Worm (Caenorhabditis elegans): ENCODE results near the gene fbxc-28.
A peak's percentile ranks its signal among the peaks of the same experiment; 100 is the strongest.

Gene fbxc-28

ce11 chrII:900720-901332 is 22.8 kb upstream of the fbxc-28 start, which contains the start of gene T07D3.9 (continued):
- no peak for TF ChIP-seq mdl-1 (tag; optimal IDR thresholded peaks at IDR 0.05)
- peak; percentile 66 for TF ChIP-seq pqm-1 (tag; optimal IDR thresholded peaks at IDR 0.05)
- TF ChIP-seq dmd-6 (GFP tag; IDR thresholded peaks at IDR 0.05) = peak; percentile 83
- no peak for TF ChIP-seq dmd-8 (GFP tag; IDR thresholded peaks at IDR 0.05)
- TF ChIP-seq arid-1 (GFP tag; conservative IDR thresholded peaks at IDR 0.05) = no peak
- TF ChIP-seq ceh-28 (tag; optimal IDR thresholded peaks at IDR 0.05) = no peak
- no peak for TF ChIP-seq nhr-25 (tag; optimal IDR thresholded peaks at IDR 0.05; ENCODE audit: borderline replicate concordance, insufficient read depth)
- TF ChIP-seq nhr-10 (tag; optimal IDR thresholded peaks at IDR 0.05) = peak; percentile 30
- TF ChIP-seq attf-4 (tag; optimal IDR thresholded peaks at IDR 0.05) = no peak
- TF ChIP-seq hlh-11 (tag; optimal IDR thresholded peaks at IDR 0.05) = peak; percentile 37
- peak; percentile 58 for TF ChIP-seq nhr-28 (tag; optimal IDR thresholded peaks at IDR 0.05)
- TF ChIP-seq aly-2 (tag; optimal IDR thresholded peaks at IDR 0.05) = no peak
- TF ChIP-seq nhr-48 (tag; optimal IDR thresholded peaks at IDR 0.05) = no peak

ce11 chrII:901632-902031 is 22.0 kb upstream of the fbxc-28 start, which contains the start of gene T07D3.2:
Gene T07D3.2 (plus strand): TSS chrII:901932.
- TF ChIP-seq unc-62 (GFP tag; optimal IDR thresholded peaks at IDR 0.05 in 1 of 2) = peak in 1 of 2 experiments; percentile 21
- TF ChIP-seq unc-62 (tag; optimal IDR thresholded peaks at IDR 0.05) = no peak
- no peak for TF ChIP-seq hmg-1.1 (GFP tag; IDR thresholded peaks at IDR 0.05)

- TF ChIP-seq hif-1 (tag; optimal IDR thresholded peaks at IDR 0.05) = no peak
- peak; percentile 46 for TF ChIP-seq set-16 (GFP tag; IDR thresholded peaks at IDR 0.05)
- no peak for TF ChIP-seq snpc-1.2 (GFP tag; IDR thresholded peaks at IDR 0.05)
- TF ChIP-seq D1046.2 (GFP tag; IDR thresholded peaks at IDR 0.05) = no peak
- no peak for TF ChIP-seq zfp-2 (tag; optimal IDR thresholded peaks at IDR 0.05)
- TF ChIP-seq ama-1 (optimal IDR thresholded peaks at IDR 0.05) = no peak
- peak; percentile 25 for TF ChIP-seq snpc-4 (tag; optimal IDR thresholded peaks at IDR 0.05)
Measured at ce11 chrII:905335-905734, 18.3 kb upstream of the fbxc-28 start.

- TF ChIP-seq zfp-2 (tag; optimal IDR thresholded peaks at IDR 0.05) = no peak
Measured at ce11 chrII:909554-909953, 14.1 kb upstream of the fbxc-28 start, which contains the start of the genes fbxc-24 and fbxc-27. Gene fbxc-24 (minus strand): TSS chrII:909654. Gene fbxc-27 (plus strand): TSS chrII:909769.

- no peak for TF ChIP-seq nhr-77 (tag; optimal IDR thresholded peaks at IDR 0.05)
- TF ChIP-seq gei-8 (GFP tag; optimal IDR thresholded peaks at IDR 0.05) = no peak
- no peak for TF ChIP-seq ctbp-1 (GFP tag; IDR thresholded peaks at IDR 0.05)
- TF ChIP-seq D1046.2 (GFP tag; IDR thresholded peaks at IDR 0.05) = no peak
- no peak for TF ChIP-seq ztf-7 (tag; optimal IDR thresholded peaks at IDR 0.05)
- no peak for TF ChIP-seq egl-27 (tag; optimal IDR thresholded peaks at IDR 0.05)
- no peak for TF ChIP-seq lir-3 (tag; optimal IDR thresholded peaks at IDR 0.05)
- no peak for TF ChIP-seq ZK337.2 (GFP tag; IDR thresholded peaks at IDR 0.05)
- TF ChIP-seq daf-8 (GFP tag; IDR thresholded peaks at IDR 0.05) = no peak
- TF ChIP-seq Y75B8A.6 (GFP tag; IDR thresholded peaks at IDR 0.05) = no peak
- no peak for TF ChIP-seq nhr-111 (GFP tag; optimal IDR thresholded peaks at IDR 0.05)
- TF ChIP-seq duxl-1 (tag; optimal IDR thresholded peaks at IDR 0.05; ENCODE audit: poor library complexity) = no peak
- no peak for TF ChIP-seq Y5F2A.4 (GFP tag; optimal IDR thresholded peaks at IDR 0.05)
- TF ChIP-seq nhr-76 (tag; optimal IDR thresholded peaks at IDR 0.05) = no peak
- TF ChIP-seq lsy-2 (tag; optimal IDR thresholded peaks at IDR 0.05) = no peak
- no peak for TF ChIP-seq ceh-20 (GFP tag; IDR thresholded peaks at IDR 0.05)
Measured at ce11 chrII:911680-912079, 11.9 kb upstream of the fbxc-28 start, which contains the start of gene fbxc-31. Gene fbxc-31 (plus strand): TSS chrII:911980.
